Worm (Caenorhabditis elegans): Measurements from ENCODE around the gene F53A3.7.

- TF ChIP-seq elt-3 (tag; optimal IDR thresholded peaks at IDR 0.05) (peak; percentile 33), blmp-1 (tag; optimal IDR thresholded peaks at IDR 0.05) (peak; percentile 80), nhr-76 (tag; optimal IDR thresholded peaks at IDR 0.05) (no peak), nhr-12 (tag; optimal IDR thresholded peaks at IDR 0.05) (no peak), mab-5 (tag; optimal IDR thresholded peaks at IDR 0.05) (peak; percentile 18), pha-4 (tag; optimal IDR thresholded peaks at IDR 0.05) (peak; percentile 85), ceh-43 (GFP tag; optimal IDR thresholded peaks at IDR 0.05) (peak; percentile 61), flh-1 (GFP tag; optimal IDR thresholded peaks at IDR 0.05) (no peak), nhr-237 (tag; optimal IDR thresholded peaks at IDR 0.05) (peak; percentile 89), lin-13 (tag; optimal IDR thresholded peaks at IDR 0.05) (peak; percentile 5), snpc-4 (tag; optimal IDR thresholded peaks at IDR 0.05) (no peak), hlh-1 (tag; optimal IDR thresholded peaks at IDR 0.05) (peak; percentile 34), mep-1 (tag; optimal IDR thresholded peaks at IDR 0.05) (peak; percentile 3), cnd-1 (tag; optimal IDR thresholded peaks at IDR 0.05) (peak; percentile 50)
Measured at ce11 chrIII:1921136-1921680, 30.1 kb upstream of the F53A3.7 start.

Data from whole organism, mixed stage, embryonic.